Fruit fly (Drosophila melanogaster) whole organism, pupa: ENCODE measurements around the gene msd1.

ENCODE experiments used
- CG12605 ChIP-seq: fragments of 200-800 bp; sonication (Bioruptor generic); IDR thresholded peaks from 2 replicates; pipeline ENCODE4 v1.3.6; 2022; ENCODE audit warnings: missing biosample characterization, missing genetic modification characterization
- CG13204 ChIP-seq: fragments of 200-800 bp; sonication (Bioruptor generic); optimal IDR thresholded peaks from 2 replicates; lab custom pipeline; 2018; ENCODE audit warnings: missing biosample characterization, mild to moderate bottlenecking, missing genetic modification characterization, moderate library complexity
- CG15710 ChIP-seq: fragments of 200-800 bp; sonication (Bioruptor generic); optimal IDR thresholded peaks from 2 replicates; lab custom pipeline; 2018; ENCODE audit warnings: missing biosample characterization, mild to moderate bottlenecking, missing genetic modification characterization, moderate library complexity
- CG4496 ChIP-seq: fragments of 200-800 bp; sonication (Bioruptor generic); IDR thresholded peaks from 3 replicates; pipeline ENCODE4 v1.3.6; 2022; ENCODE audit warnings: missing biosample characterization, missing genetic modification characterization
- CG8159 ChIP-seq: fragments of 200-800 bp; sonication (Bioruptor generic); optimal IDR thresholded peaks from 3 replicates; lab custom pipeline; 2018; ENCODE audit warnings: missing biosample characterization, mild to moderate bottlenecking, missing genetic modification characterization, moderate library complexity
- D1 ChIP-seq: fragments of 200-800 bp; sonication (Bioruptor generic); optimal IDR thresholded peaks from 2 replicates; lab custom pipeline; 2018; ENCODE audit warnings: missing biosample characterization, mild to moderate bottlenecking, missing genetic modification characterization, moderate library complexity
- EcR ChIP-seq: fragments of 200-800 bp; sonication (Bioruptor generic); optimal IDR thresholded peaks from 3 replicates; lab custom pipeline; 2019; ENCODE audit warnings: missing biosample characterization, missing genetic modification characterization, mild to moderate bottlenecking, moderate library complexity, missing genetic modification reagents
- fd96Ca ChIP-seq: fragments of 200-800 bp; sonication (Bioruptor generic); IDR thresholded peaks from 3 replicates; pipeline ENCODE4 v1.3.6; 2022; ENCODE audit warnings: missing biosample characterization, missing genetic modification characterization
- rn ChIP-seq: fragments of 200-800 bp; sonication (Bioruptor generic); IDR thresholded peaks from 2 replicates; pipeline ENCODE4 v1.3.6; 2022; ENCODE audit warnings: missing biosample characterization, missing genetic modification characterization

dm6 chr3L:1307005-1307632 is 24.4 kb upstream of the msd1 start, which contains the start of the genes Ctr9 and Nt5a:
- TF ChIP-seq D1 (tag; lab: Kevin White, UChicago) (no peak), CG8159 (tag; lab: Kevin White, UChicago) (no peak), CG13204 (GFP tag; lab: Kevin White, UChicago) (no peak), CG15710 (peak; percentile 23), EcR (peak; percentile 25), fd96Ca (GFP tag; lab: Robert Waterston, UW) (peak; percentile 49; the same call in 1 of the 3 replicates), CG4496 (GFP tag; lab: Robert Waterston, UW) (peak; percentile 9; the same call in 1 of the 3 replicates), rn (GFP tag; lab: Robert Waterston, UW) (no peak), CG12605 (GFP tag; lab: Robert Waterston, UW) (no peak)
